Fruit fly (Drosophila melanogaster): ENCODE data around the gene Grx1.

DNA sequence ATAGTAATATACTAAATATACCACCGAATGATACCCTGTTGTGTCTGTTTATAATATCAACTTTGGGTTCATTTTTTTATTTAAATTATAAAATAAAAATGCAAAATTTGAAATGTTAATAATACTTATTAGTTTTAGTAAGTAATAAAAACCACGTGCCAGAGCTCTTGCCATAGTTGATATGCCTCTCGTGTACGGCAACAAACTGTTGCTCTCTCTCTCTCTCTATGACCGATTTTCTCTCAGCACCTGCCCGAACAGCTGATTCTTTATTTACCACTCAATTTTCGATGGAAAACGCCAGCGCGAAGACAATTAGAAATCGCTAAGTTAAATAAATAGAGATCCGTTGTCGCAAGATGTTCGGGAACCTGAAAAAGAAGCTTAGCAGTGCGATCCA, 1.5 kb upstream of the Grx1 start, which contains the start of gene Dysb:
- TF ChIP-seq ap (GFP tag; IDR thresholded peaks at IDR 0.05), result peak; percentile 82
- TF ChIP-seq tio (GFP tag; optimal IDR thresholded peaks at IDR 0.05), result peak; percentile 67
- peak; percentile 35; the same call in 1 of the 3 replicates for TF ChIP-seq CG11560 (tag; IDR thresholded peaks at IDR 0.05)
- peak; percentile 86 for TF ChIP-seq CG10979 (tag; optimal IDR thresholded peaks at IDR 0.05)
